Worm (Caenorhabditis elegans): ENCODE results near the gene T23E7.2.

DNA sequence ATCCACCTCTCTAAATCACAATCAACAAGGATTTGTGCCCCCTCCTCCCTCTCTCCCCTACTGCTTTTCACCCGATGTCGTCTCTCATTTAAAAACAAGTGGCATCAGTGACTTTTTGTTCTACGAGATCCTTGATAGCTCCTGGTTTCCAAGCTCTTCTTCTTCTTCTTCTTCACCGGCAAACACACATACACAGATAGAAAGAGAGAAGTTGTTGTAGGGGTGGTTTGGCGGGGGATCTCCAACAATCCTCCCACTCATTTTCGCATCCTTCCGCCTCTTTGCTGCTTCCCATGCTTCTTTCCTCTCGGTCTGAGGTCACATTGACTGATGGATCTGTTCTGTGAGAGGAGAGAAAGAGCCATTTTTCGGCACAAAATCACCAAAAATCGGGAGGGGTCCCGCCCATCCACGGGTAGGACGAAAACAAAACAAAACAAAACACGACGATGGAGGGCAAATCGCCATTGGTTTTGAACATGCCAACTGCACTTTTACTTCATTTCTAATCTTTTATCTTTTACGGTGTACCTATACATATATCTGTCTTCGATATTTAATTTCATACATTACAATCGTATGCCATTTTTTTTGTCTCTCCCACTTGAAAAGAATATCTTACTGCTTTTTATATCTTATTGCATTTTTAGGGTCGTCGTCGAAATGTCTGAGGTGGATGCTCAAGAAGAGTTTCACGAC, at the start of gene T23E7.2:
- TF ChIP-seq ceh-36 (tag; optimal IDR thresholded peaks at IDR 0.05) (no peak), sea-1 (GFP tag; conservative IDR thresholded peaks at IDR 0.05) (no peak), ama-1 (optimal IDR thresholded peaks at IDR 0.05) (no peak), B0310.2 (tag; optimal IDR thresholded peaks at IDR 0.05) (no peak)

Data from whole organism, early embryonic.